Worm (Caenorhabditis elegans) whole organism, L2 larva: ENCODE results near the gene cct-3.

ENCODE experiments used
- C34F6.9 ChIP-seq: fragments of 150-350 bp; optimal IDR thresholded peaks from 2 replicates; lab custom pipeline; 2014; ENCODE audit warnings: missing biosample characterization, missing genetic modification characterization
- R02D3.7 ChIP-seq: fragments of 150-350 bp; optimal IDR thresholded peaks from 2 replicates; lab custom pipeline; 2014; ENCODE audit warnings: missing biosample characterization, missing genetic modification characterization
- alr-1 ChIP-seq: fragments of 150-350 bp; optimal IDR thresholded peaks from 2 replicates; lab custom pipeline; 2014; ENCODE audit warnings: missing biosample characterization, missing genetic modification characterization
- dmd-4 ChIP-seq: sonication (generic microtip); optimal IDR thresholded peaks from 2 replicates; lab custom pipeline; 2017; ENCODE audit warnings: missing biosample characterization, missing genetic modification characterization
- elt-1 ChIP-seq: fragments of 150-350 bp; optimal IDR thresholded peaks from 2 replicates; lab custom pipeline; 2014; ENCODE audit warnings: missing biosample characterization, missing genetic modification characterization
- nhr-12 ChIP-seq: fragments of 150-350 bp; optimal IDR thresholded peaks from 2 replicates; lab custom pipeline; 2014; ENCODE audit warnings: missing biosample characterization, missing genetic modification characterization
- snpc-4 ChIP-seq: fragments of 150-350 bp; optimal IDR thresholded peaks from 2 replicates; lab custom pipeline; 2014; ENCODE audit warnings: missing biosample characterization, missing genetic modification characterization
- unc-62 ChIP-seq: fragments of 150-350 bp; optimal IDR thresholded peaks from 2 replicates; lab custom pipeline; 2014; ENCODE audit warnings: missing biosample characterization, missing genetic modification reagents, missing genetic modification characterization
- ztf-1 ChIP-seq: fragments of 200-800 bp; sonication (Bioruptor generic); conservative IDR thresholded peaks from 2 replicates; pipeline ENCODE4 v1.3.6; 2022; ENCODE audit warnings: missing genetic modification characterization, missing compliant biosample characterization
- ztf-11 ChIP-seq: sonication (generic microtip); optimal IDR thresholded peaks from 2 replicates; lab custom pipeline; 2017; ENCODE audit warnings: missing biosample characterization, missing genetic modification characterization

- TF ChIP-seq alr-1 (tag; lab: Kevin White, UChicago) (no peak), unc-62 (GFP tag; lab: Kevin White, UChicago) (no peak), C34F6.9 (tag; lab: Kevin White, UChicago) (peak; percentile 27), snpc-4 (tag; lab: Kevin White, UChicago) (no peak), nhr-12 (tag; lab: Kevin White, UChicago) (no peak), ztf-1 (no peak), dmd-4 (tag; lab: Kevin White, UChicago) (no peak), R02D3.7 (tag; lab: Kevin White, UChicago) (no peak), ztf-11 (tag; lab: Kevin White, UChicago) (no peak), elt-1 (no peak)
Measured at ce11 chrII:2204077-2204476, 29.3 kb upstream of the cct-3 start, which contains the start of gene Y59C2A.2.
